Fruit fly (Drosophila melanogaster): ENCODE results near the gene CG33272.

DNA sequence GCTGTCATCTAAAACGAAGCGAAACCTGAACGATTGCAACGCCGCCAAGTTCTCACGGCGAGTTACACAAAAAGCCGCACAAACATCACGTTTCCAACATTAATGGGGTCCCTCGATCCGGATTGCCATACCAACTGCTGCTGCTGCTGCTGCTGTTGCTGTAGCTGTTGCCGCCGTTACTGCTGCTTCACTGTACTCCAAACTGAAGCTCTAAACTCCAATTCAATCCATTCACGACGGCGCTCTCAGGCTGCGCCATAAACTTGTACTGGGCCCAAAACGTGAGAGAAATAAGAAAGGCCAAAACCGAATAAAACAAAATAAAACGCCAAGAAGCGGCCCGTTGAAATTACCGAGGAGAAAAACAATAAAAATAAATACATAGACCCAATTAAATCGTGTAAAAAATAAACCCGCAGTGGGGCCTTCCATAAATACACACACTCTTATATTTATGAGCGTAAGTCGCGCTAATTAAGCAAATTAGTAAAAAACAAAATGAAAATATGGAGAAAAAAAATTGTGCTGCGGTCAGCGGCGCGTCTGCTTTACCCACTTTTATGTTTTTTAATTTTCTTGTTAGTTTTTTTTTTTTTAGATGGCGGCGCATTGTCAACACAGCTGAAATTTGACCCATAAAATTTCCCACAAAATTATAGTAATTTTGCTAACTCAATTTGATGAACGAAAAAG, 37.1 kb upstream of the CG33272 start:
- no peak for TF ChIP-seq Myc (optimal IDR thresholded peaks at IDR 0.05)
- no peak for TF ChIP-seq Rel (GFP tag; optimal IDR thresholded peaks at IDR 0.05)
- TF ChIP-seq Rel (tag; optimal IDR thresholded peaks at IDR 0.05), result no peak
- no peak for TF ChIP-seq woc (GFP tag; optimal IDR thresholded peaks at IDR 0.05)
- TF ChIP-seq sv (GFP tag; optimal IDR thresholded peaks at IDR 0.05), result no peak
- TF ChIP-seq Hr78 (GFP tag; optimal IDR thresholded peaks at IDR 0.05), result no peak
- TF ChIP-seq rgr (GFP tag; optimal IDR thresholded peaks at IDR 0.05), result no peak
- no peak for TF ChIP-seq pan (optimal IDR thresholded peaks at IDR 0.05)
- no peak for TF ChIP-seq dmrt93B (GFP tag; optimal IDR thresholded peaks at IDR 0.05)

All from whole organism, wandering third instar larva.